Worm (Caenorhabditis elegans) whole organism, L4/young adult: Measurements from ENCODE around the gene F47C12.7.

ENCODE experiments used
- W03F9.2 ChIP-seq: fragments of 150-350 bp; optimal IDR thresholded peaks from 2 replicates; lab custom pipeline; 2014; ENCODE audit warnings: missing biosample characterization, missing genetic modification characterization
- dao-5 ChIP-seq: sonication (generic microtip); optimal IDR thresholded peaks from 2 replicates; lab custom pipeline; 2016; ENCODE audit warnings: missing genotype, missing genetic modification characterization, moderate library complexity, missing compliant biosample characterization
- him-1 ChIP-seq: sonication (generic microtip); optimal IDR thresholded peaks from 2 replicates; lab custom pipeline; 2016; ENCODE audit warnings: missing genotype, missing genetic modification reagents, missing genetic modification characterization, missing compliant biosample characterization

Gene F47C12.7

DNA sequence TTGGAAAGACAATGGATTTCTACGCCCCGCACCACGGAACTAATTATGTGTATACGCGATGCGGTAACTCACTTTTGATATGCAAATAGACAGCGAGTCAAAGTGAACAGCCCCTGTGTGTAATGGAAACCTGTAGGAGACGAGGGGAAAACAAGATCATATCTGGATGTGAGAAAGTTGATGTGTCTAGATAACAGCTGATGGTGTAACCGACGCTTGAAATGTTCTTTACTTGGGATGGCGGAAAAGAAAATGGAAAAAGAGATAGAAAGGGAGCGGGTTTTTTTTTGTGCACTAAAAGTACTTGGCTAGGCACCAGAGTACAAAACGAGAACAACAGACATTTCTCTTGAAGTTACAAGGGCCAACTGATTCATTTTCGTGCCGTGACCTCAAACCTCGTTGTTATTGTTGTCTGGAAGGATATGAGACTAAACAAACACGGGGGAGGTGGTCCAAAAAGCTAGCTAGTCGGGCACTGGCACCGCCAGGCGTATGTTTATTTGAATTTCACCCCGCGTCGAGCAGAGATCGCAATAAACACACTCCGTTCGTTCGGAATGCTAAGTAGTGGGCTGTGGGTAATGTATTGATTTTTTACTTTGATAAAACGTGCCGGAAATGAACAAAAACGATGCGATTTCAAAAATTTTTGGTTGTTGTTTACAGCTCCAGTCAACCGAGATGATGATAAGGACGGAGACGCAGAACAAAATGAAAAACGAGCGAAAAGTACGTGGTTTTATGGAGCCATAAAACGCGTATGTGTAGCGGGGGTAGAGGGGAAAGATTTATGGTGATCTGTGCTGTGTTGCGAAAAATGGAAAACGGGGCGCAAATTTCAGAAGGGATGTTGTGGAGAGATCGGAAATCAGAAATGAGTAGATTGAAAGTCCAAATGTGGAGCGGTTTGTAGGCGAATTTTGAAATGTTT lies 26.8 kb upstream of the F47C12.7 start:
- no peak for TF ChIP-seq W03F9.2 (tag; lab: Kevin White, UChicago)
- TF ChIP-seq dao-5 (tag; lab: Kevin White, UChicago), result no peak
- TF ChIP-seq him-1 (tag; lab: Kevin White, UChicago), result no peak

DNA sequence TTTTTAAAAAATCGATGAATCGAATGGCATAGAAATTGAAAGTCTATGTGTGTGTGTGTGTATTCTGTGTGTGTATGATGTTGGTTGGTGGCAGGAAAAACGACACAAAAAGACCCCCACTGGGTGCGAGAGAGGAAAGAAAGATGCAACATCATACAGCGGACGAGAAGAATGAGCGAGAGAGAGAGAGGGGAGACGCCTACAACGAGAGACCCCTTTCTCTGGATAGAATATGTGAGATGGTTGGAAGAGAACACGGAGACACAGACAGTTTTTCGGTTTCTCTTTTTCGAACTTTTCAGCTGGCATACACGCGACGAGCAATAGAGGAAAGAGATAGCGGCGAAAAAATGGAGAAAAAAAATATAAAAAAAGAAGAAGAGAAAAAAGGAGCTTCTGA lies 24.6 kb upstream of the F47C12.7 start:
- peak; percentile 81 for TF ChIP-seq him-1 (tag; lab: Kevin White, UChicago)
- no peak for TF ChIP-seq W03F9.2 (tag; lab: Kevin White, UChicago)

DNA sequence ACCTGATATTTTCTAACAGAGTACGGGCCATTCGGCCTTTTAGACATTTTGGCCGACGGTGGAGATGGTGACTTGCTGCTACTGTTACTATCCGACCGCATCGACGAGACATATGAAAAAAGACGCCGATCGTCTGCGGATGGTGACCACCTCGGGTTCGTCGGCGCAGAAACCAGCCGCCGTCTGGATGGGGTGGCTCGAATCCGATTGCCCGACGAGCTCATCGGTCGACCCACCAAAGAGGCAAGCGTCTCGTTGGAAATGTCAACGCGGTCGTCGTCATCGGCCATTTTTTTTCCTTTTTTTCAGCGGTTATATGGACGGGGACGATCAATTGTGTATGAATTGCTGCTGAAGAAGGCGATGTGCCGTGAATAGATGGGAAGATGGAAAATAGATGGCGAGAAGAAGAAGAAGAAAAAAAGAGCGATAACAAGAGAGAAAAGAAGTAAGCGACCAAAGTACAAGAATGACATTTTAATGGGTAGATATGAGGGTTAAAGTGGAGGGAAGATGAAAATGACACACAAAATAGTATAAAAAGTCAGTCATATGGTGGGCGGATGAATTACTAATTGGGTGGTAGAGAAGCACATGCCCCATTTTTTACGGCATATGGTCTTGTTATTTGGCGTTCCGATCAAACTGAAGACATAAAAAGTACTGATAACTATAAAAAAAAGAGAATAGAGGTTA lies 23.6 kb upstream of the F47C12.7 start:
- no peak for TF ChIP-seq him-1 (tag; lab: Kevin White, UChicago)
- TF ChIP-seq dao-5 (tag; lab: Kevin White, UChicago), result no peak
- TF ChIP-seq W03F9.2 (tag; lab: Kevin White, UChicago), result no peak

DNA sequence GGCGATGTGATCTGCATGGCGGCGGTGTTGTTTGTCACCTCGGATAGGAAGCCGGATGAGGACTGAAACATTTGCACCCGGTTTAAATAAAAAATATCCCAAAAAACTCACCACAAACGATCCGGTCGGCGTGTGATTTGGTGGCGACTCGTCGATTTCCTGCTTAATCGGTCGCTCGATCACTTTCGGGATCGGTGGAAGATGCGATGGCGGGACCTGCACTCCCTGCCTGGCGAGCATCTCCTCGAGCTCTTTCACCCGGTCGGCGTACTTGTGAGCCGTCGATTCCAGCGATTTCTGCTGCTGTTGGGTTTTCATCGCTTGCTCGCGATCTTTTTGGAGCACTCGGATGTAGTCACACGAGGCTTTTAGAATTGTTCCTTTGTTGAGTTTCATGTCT lies 21.4 kb upstream of the F47C12.7 start:
- TF ChIP-seq W03F9.2 (tag; lab: Kevin White, UChicago) (no peak), him-1 (tag; lab: Kevin White, UChicago) (no peak), dao-5 (tag; lab: Kevin White, UChicago) (no peak)

DNA sequence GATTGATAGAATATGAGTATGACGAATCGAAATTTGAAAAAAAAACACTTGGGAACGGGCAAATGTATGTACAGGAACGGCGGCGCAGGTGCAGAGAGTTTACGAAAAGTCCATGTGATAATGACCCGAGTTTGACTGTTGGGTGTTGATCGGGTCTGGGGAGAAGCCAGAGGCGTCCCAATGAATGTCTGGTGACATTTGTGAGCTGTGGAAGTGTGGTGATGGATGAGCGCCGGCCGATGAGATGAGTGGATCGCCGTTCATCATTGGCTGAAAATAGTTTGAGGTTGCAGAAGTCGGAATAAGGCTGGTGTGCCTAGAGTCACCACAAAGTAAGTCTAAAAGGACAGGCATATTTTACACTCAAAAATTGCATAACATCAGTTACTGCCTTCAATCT lies 20.4 kb upstream of the F47C12.7 start:
- TF ChIP-seq him-1 (tag; lab: Kevin White, UChicago) (no peak), dao-5 (tag; lab: Kevin White, UChicago) (no peak), W03F9.2 (tag; lab: Kevin White, UChicago) (no peak)

DNA sequence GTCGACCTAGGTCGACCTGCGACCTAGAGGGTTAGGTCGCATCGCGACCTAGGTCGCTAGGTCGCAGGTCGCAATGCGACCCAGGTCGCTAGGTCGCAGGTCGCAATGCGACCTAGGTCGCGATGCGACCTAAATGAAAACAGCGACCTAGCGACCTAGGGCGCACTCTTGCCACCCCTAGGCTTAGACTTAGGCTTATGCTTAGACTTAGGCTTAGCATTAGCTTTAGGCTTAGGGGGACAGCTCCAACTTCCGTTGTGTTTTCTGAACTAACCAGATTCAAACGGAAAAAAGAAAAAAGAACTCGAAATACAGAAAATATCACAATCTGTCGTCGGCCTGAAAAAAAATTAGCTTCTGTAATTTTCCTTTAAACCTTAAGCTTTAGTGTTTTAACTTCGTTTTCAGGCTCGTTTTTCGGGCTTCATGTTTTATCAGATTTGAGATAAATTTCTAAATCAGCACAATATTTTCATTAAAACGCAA lies 19.1 kb upstream of the F47C12.7 start:
- TF ChIP-seq him-1 (tag; lab: Kevin White, UChicago) (no peak), dao-5 (tag; lab: Kevin White, UChicago) (no peak), W03F9.2 (tag; lab: Kevin White, UChicago) (no peak)

DNA sequence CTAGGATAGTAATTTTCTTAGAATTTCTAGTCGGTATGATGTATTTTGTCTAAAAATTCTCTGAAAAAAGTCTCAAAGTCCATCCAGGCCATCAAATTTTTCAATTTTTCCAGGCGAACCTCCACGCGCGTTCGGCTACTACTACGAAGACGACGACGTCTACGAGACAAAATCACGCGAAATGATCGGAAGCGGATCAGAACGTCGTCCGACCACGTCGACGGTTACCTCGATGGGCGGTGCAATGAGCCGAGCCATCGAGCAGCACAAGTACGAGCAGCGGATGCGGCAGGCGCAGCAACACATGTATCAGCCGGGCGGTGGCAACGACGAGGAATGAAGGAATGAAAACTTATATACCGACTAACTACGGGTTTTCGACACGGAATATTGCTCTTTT lies 18.3 kb upstream of the F47C12.7 start:
- TF ChIP-seq him-1 (tag; lab: Kevin White, UChicago) (no peak), W03F9.2 (tag; lab: Kevin White, UChicago) (no peak), dao-5 (tag; lab: Kevin White, UChicago) (no peak)

DNA sequence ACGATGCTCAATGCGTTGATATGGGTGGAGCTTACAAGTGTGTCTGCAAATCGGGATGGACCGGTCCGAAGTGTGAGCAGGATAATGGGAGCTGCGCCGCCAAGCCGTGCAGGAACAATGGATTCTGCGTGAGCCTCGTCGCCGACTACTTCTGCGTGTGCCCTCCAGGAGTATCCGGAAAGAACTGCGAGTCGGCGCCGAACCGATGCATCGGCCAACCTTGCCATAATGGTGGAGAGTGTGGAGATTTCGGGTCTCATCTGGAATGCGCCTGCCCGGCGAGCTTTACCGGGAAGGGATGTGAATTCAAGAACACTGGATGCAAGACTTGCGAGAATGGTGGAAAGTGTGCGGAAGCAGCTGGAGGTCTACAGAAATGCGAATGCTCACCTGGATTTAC lies 14.6 kb upstream of the F47C12.7 start:
- TF ChIP-seq W03F9.2 (tag; lab: Kevin White, UChicago) (no peak), him-1 (tag; lab: Kevin White, UChicago) (no peak), dao-5 (tag; lab: Kevin White, UChicago) (no peak)

DNA sequence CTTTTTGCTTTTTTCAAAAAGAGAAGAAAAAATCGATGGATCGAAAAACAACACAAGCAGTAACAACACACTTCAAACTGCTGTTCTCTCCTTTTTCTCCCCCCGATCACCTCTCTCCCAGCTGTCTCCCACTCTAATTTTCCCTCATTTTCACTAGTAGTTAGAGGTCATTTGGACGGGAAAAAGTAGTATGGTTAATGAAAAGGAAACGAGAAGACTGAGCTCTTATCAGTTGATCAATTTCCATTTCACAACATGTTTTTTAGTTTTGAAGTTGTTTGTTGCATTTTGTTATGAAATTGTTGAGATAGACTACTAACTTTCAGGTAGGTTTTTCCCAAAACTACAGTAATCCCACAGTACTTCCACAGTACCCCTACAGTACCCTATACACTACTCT lies 13.2 kb upstream of the F47C12.7 start:
- no peak for TF ChIP-seq dao-5 (tag; lab: Kevin White, UChicago)
- no peak for TF ChIP-seq W03F9.2 (tag; lab: Kevin White, UChicago)
- TF ChIP-seq him-1 (tag; lab: Kevin White, UChicago), result no peak

DNA sequence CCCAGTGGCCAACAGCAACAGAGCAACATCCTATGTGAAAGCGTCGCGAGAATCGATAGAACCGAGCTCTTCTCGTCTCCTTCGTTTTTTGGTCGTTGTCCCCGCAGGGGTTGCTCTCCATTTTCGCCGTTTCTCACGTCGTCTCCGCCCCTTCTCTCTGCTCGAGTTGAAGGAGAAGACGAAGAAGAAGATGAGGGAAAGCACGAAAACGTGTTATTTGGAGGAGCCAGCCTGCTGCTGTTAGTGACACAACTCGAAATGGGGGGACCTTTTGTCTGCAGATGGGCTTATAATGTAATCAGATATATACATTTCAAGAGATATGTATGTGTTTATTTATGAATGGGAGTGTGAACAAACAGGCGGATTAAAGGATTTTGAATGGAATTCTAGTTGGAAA lies 12.4 kb upstream of the F47C12.7 start, which contains the start of gene W02C12.2:
Gene W02C12.2, minus strand, starts transcription at position 277 of the 400 bp plus-strand sequence.
- TF ChIP-seq him-1 (tag; lab: Kevin White, UChicago), result peak; percentile 24
- TF ChIP-seq W03F9.2 (tag; lab: Kevin White, UChicago), result no peak

DNA sequence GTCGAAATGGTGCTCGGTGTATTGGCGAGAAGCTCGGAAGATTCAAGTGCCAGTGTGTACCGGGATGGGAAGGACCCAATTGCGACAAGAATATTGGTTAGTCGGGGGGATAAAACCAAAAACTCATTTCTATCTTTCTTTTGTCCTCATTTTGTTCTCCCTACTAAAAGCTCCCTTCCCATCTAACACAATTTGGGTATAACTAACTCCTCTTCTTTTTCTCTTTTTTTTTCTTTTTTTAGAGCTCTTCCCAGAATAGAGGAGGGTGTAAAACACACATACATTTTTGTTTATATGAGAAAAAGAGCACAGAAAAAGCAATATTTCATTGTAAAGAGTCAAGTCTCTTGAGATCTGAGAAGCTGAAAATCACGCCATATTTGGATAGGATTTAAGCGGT lies 9.9 kb upstream of the F47C12.7 start:
- TF ChIP-seq W03F9.2 (tag; lab: Kevin White, UChicago) (no peak), dao-5 (tag; lab: Kevin White, UChicago) (no peak), him-1 (tag; lab: Kevin White, UChicago) (no peak)

DNA sequence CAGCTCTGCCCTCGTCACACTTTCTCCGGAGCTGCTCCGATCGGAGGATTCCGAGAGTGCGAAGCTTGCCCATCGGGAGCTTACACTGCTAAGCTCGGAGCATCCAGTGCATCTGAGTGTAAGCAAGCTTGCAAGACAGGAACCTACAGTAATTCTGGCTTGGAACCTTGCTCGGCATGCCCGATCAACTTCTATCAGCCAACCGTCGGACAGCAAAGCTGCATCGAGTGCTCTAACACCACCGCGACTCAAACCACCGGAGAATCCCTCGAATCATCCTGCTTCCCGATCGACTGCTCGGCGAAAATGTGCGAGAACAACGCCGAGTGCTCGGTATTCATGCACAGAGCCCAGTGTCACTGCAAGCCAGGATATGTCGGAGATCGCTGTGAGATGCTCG lies 8.9 kb upstream of the F47C12.7 start:
- no peak for TF ChIP-seq him-1 (tag; lab: Kevin White, UChicago)
- no peak for TF ChIP-seq W03F9.2 (tag; lab: Kevin White, UChicago)
- no peak for TF ChIP-seq dao-5 (tag; lab: Kevin White, UChicago)

DNA sequence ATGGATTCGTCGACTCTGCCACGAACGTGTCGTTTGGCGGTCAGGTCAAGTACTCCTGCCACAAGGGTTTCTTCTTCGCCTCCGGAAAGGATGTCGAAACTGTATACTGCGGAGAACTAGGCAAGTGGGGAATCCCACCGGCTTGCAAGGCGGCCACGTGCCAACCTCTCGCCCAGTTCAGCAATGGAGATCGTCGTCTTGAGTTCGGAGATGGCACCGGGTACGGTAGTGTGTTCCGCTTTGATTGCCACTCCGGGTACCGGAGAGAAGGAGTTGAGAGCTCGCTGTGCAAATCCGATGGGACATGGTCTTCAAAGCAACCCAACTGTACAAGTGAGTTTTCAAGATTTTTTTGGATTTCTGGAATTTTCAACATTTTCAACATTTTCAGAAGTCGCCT lies 4.4 kb upstream of the F47C12.7 start:
- no peak for TF ChIP-seq W03F9.2 (tag; lab: Kevin White, UChicago)
- TF ChIP-seq him-1 (tag; lab: Kevin White, UChicago), result no peak
- no peak for TF ChIP-seq dao-5 (tag; lab: Kevin White, UChicago)
